Worm (Caenorhabditis elegans) whole organism, L1 larva: ENCODE measurements around the gene T13H10.2.

Experiments used
- C34B4.2 ChIP-seq: sonication (generic microtip); optimal IDR thresholded peaks from 2 replicates; lab custom pipeline; 2017; ENCODE audit warnings: mild to moderate bottlenecking, missing genetic modification characterization, missing compliant biosample characterization
- F16B12.6 ChIP-seq: fragments of 150-350 bp; optimal IDR thresholded peaks from 2 replicates; lab custom pipeline; 2014; ENCODE audit warnings: missing biosample characterization, missing genetic modification characterization
- ceh-63 ChIP-seq: fragments of 200-800 bp; sonication (Bioruptor generic); optimal IDR thresholded peaks from 2 replicates; lab custom pipeline; 2018; ENCODE audit warnings: mild to moderate bottlenecking, missing genetic modification characterization, missing compliant biosample characterization
- ceh-8 ChIP-seq: fragments of 200-800 bp; sonication (Bioruptor generic); optimal IDR thresholded peaks from 2 replicates; lab custom pipeline; 2018; ENCODE audit warnings: mild to moderate bottlenecking, missing genetic modification characterization, moderate library complexity, missing compliant biosample characterization
- dpl-1 ChIP-seq, 3 experiments: fragments of 150-350 bp in 2 of 3; sonication (generic microtip) in 1 of 3; optimal IDR thresholded peaks; 2 replicates each; lab custom pipeline; 2014 to 2017; ENCODE audit warnings: missing biosample characterization in 3 of 3, missing genetic modification characterization in 3 of 3, missing genetic modification reagents in 3 of 3
- efl-1 ChIP-seq, 4 experiments: fragments of 150-350 bp; optimal IDR thresholded peaks in 3 of 4; peaks in 1 of 4; 1 replicate in 1 of 4; 2 replicates in 3 of 4; lab custom pipeline; 2014; ENCODE audit warnings: missing biosample characterization in 2 of 4, missing genetic modification characterization in 2 of 4, missing genetic modification reagents in 2 of 4
- egl-13 ChIP-seq: sonication (generic microtip); optimal IDR thresholded peaks from 2 replicates; lab custom pipeline; 2016; ENCODE audit warnings: missing genotype, missing genetic modification reagents, missing genetic modification characterization, missing compliant biosample characterization
- egl-27 ChIP-seq, 2 experiments: fragments of 150-350 bp in 1 of 2; sonication (generic microtip); optimal IDR thresholded peaks; 3 replicates each; lab custom pipeline; 2017 to 2018; ENCODE audit warnings: missing biosample characterization in 2 of 2, missing genetic modification characterization in 2 of 2, missing genetic modification reagents in 2 of 2
- fkh-10 ChIP-seq: sonication (generic microtip); optimal IDR thresholded peaks from 2 replicates; lab custom pipeline; 2017; ENCODE audit warnings: missing biosample characterization, missing genetic modification reagents, missing genetic modification characterization
- fkh-4 ChIP-seq: sonication (generic microtip); optimal IDR thresholded peaks from 2 replicates; lab custom pipeline; 2016; ENCODE audit warnings: missing compliant biosample characterization, missing genetic modification characterization, borderline replicate concordance
- hlh-17 ChIP-seq: fragments of 200-800 bp; sonication (Bioruptor generic); optimal IDR thresholded peaks from 2 replicates; lab custom pipeline; 2018; ENCODE audit warnings: missing genetic modification characterization, mild to moderate bottlenecking, missing compliant biosample characterization, moderate library complexity, borderline replicate concordance
- hlh-4 ChIP-seq: sonication (generic microtip); optimal IDR thresholded peaks from 2 replicates; lab custom pipeline; 2016; ENCODE audit warnings: mild to moderate bottlenecking, missing genetic modification characterization, missing compliant biosample characterization
- hpl-2 ChIP-seq: fragments of 150-350 bp; optimal IDR thresholded peaks from 2 replicates; lab custom pipeline; 2014; ENCODE audit warnings: missing biosample characterization, missing genetic modification reagents, missing genetic modification characterization
- irx-1 ChIP-seq: sonication (generic microtip); optimal IDR thresholded peaks from 2 replicates; lab custom pipeline; 2016; ENCODE audit warnings: missing genetic modification characterization, missing compliant biosample characterization
- isw-1 ChIP-seq: fragments of 200-800 bp; sonication (Bioruptor generic); IDR thresholded peaks from 2 replicates; pipeline ENCODE4 v1.3.6; 2022; ENCODE audit warnings: missing genetic modification characterization, missing compliant biosample characterization
- jun-1 ChIP-seq: fragments of 150-350 bp; optimal IDR thresholded peaks from 2 replicates; lab custom pipeline; 2014; ENCODE audit warnings: missing biosample characterization, missing genetic modification reagents, missing genetic modification characterization
- lin-14 ChIP-seq: fragments of 200-800 bp; sonication (Bioruptor generic); optimal IDR thresholded peaks from 2 replicates; lab custom pipeline; 2018; ENCODE audit warnings: mild to moderate bottlenecking, missing genetic modification characterization, moderate library complexity, missing compliant biosample characterization
- lin-15B ChIP-seq: fragments of 150-350 bp; sonication (generic microtip); optimal IDR thresholded peaks from 3 replicates; lab custom pipeline; 2014; ENCODE audit warnings: missing biosample characterization, missing genetic modification characterization
- lin-35 ChIP-seq, 2 experiments: fragments of 150-350 bp; optimal IDR thresholded peaks; 2 replicates each; lab custom pipeline; 2014; ENCODE audit warnings: missing biosample characterization in 2 of 2, missing genetic modification characterization in 2 of 2, missing genetic modification reagents in 2 of 2
- lin-39 ChIP-seq: fragments of 150-350 bp; optimal IDR thresholded peaks from 2 replicates; lab custom pipeline; 2014; ENCODE audit warnings: missing biosample characterization, missing genetic modification reagents, missing genetic modification characterization
- lir-3 ChIP-seq: sonication (generic microtip); optimal IDR thresholded peaks from 2 replicates; lab custom pipeline; 2016; ENCODE audit warnings: mild to moderate bottlenecking, missing genetic modification characterization, moderate library complexity, missing compliant biosample characterization; ENCODE audit not compliant: poor library complexity
- lsy-2 ChIP-seq, 2 experiments: fragments of 150-350 bp; optimal IDR thresholded peaks; 2 replicates each; lab custom pipeline; 2014; ENCODE audit warnings: missing biosample characterization in 2 of 2, missing genetic modification characterization in 2 of 2
- mab-9 ChIP-seq: fragments of 200-800 bp; sonication (Bioruptor generic); IDR thresholded peaks from 2 replicates; pipeline ENCODE4 v1.3.6; 2022; ENCODE audit warnings: missing genetic modification reagents, missing genetic modification characterization, missing compliant biosample characterization
- mef-2 ChIP-seq: fragments of 150-350 bp; optimal IDR thresholded peaks from 2 replicates; lab custom pipeline; 2014; ENCODE audit warnings: missing biosample characterization, missing genetic modification characterization
- mep-1 ChIP-seq: fragments of 150-350 bp; optimal IDR thresholded peaks from 2 replicates; lab custom pipeline; 2014; ENCODE audit warnings: missing biosample characterization, missing genetic modification characterization
- nhr-11 ChIP-seq: fragments of 150-350 bp; optimal IDR thresholded peaks from 2 replicates; lab custom pipeline; 2014; ENCODE audit warnings: missing biosample characterization, missing genetic modification characterization
- nhr-20 ChIP-seq: sonication (generic microtip); optimal IDR thresholded peaks from 2 replicates; lab custom pipeline; 2016; ENCODE audit warnings: mild to moderate bottlenecking, missing genetic modification characterization, missing compliant biosample characterization
- nhr-237 ChIP-seq: fragments of 150-350 bp; optimal IDR thresholded peaks from 2 replicates; lab custom pipeline; 2014; ENCODE audit warnings: missing biosample characterization, missing genetic modification characterization
- nhr-47 ChIP-seq: sonication (generic microtip); optimal IDR thresholded peaks from 2 replicates; lab custom pipeline; 2016; ENCODE audit warnings: mild to moderate bottlenecking, missing genetic modification characterization, moderate library complexity, missing compliant biosample characterization
- nhr-71 ChIP-seq: sonication (generic microtip); optimal IDR thresholded peaks from 2 replicates; lab custom pipeline; 2016; ENCODE audit warnings: mild to moderate bottlenecking, missing genetic modification characterization, moderate library complexity, missing compliant biosample characterization
- nhr-77 ChIP-seq: fragments of 150-350 bp; optimal IDR thresholded peaks from 2 replicates; lab custom pipeline; 2014; ENCODE audit warnings: missing biosample characterization, missing genetic modification characterization
- nhr-84 ChIP-seq: sonication (generic microtip); optimal IDR thresholded peaks from 2 replicates; lab custom pipeline; 2017; ENCODE audit warnings: missing biosample characterization, missing genetic modification characterization
- nhr-90 ChIP-seq: sonication (generic microtip); optimal IDR thresholded peaks from 2 replicates; lab custom pipeline; 2016; ENCODE audit warnings: mild to moderate bottlenecking, missing genetic modification characterization, missing compliant biosample characterization; ENCODE audit not compliant: poor library complexity
- pax-3 ChIP-seq: fragments of 200-800 bp; sonication (Bioruptor generic); optimal IDR thresholded peaks from 2 replicates; lab custom pipeline; 2018; ENCODE audit warnings: mild to moderate bottlenecking, missing genetic modification characterization, moderate library complexity, missing compliant biosample characterization
- pqm-1 ChIP-seq: sonication (generic microtip); optimal IDR thresholded peaks from 3 replicates; lab custom pipeline; 2017; ENCODE audit warnings: missing biosample characterization, missing genetic modification characterization
- skn-1 ChIP-seq: fragments of 150-350 bp; optimal IDR thresholded peaks from 2 replicates; lab custom pipeline; 2014; ENCODE audit warnings: missing biosample characterization, missing genetic modification characterization
- snpc-4 ChIP-seq: fragments of 150-350 bp; optimal IDR thresholded peaks from 2 replicates; lab custom pipeline; 2014; ENCODE audit warnings: missing biosample characterization, missing genetic modification characterization
- snu-23 ChIP-seq: sonication (generic microtip); optimal IDR thresholded peaks from 2 replicates; lab custom pipeline; 2016; ENCODE audit warnings: missing genetic modification characterization, missing compliant biosample characterization
- tlp-1 ChIP-seq: fragments of 150-350 bp; optimal IDR thresholded peaks from 2 replicates; lab custom pipeline; 2014; ENCODE audit warnings: missing biosample characterization, missing genetic modification characterization
- unc-130 ChIP-seq: fragments of 150-350 bp; optimal IDR thresholded peaks from 2 replicates; lab custom pipeline; 2017; ENCODE audit warnings: missing biosample characterization, missing genetic modification characterization, inconsistent platforms
- unc-30 ChIP-seq: sonication (generic microtip); optimal IDR thresholded peaks from 2 replicates; lab custom pipeline; 2017; ENCODE audit warnings: missing biosample characterization, missing genetic modification characterization
- unc-86 ChIP-seq: sonication (generic microtip); optimal IDR thresholded peaks from 2 replicates; lab custom pipeline; 2016; ENCODE audit warnings: missing genetic modification characterization, missing compliant biosample characterization
- unc-98 ChIP-seq: fragments of 200-800 bp; sonication (Bioruptor generic); IDR thresholded peaks from 2 replicates; pipeline ENCODE4 v1.3.6; 2022; ENCODE audit warnings: missing genetic modification characterization, missing compliant biosample characterization
- xbp-1 ChIP-seq: sonication (generic microtip); optimal IDR thresholded peaks from 2 replicates; lab custom pipeline; 2016; ENCODE audit warnings: missing genetic modification characterization, missing compliant biosample characterization
- zag-1 ChIP-seq: fragments of 150-350 bp; optimal IDR thresholded peaks from 2 replicates; lab custom pipeline; 2014; ENCODE audit warnings: missing biosample characterization, missing genetic modification characterization
- zip-4 ChIP-seq: fragments of 200-800 bp; sonication (Bioruptor generic); optimal IDR thresholded peaks from 2 replicates; lab custom pipeline; 2018; ENCODE audit warnings: mild to moderate bottlenecking, missing genetic modification characterization, moderate library complexity, missing compliant biosample characterization
- ztf-11 ChIP-seq, 2 experiments: sonication (generic microtip); optimal IDR thresholded peaks; 2 replicates each; lab custom pipeline; 2016 to 2017; ENCODE audit warnings: missing genetic modification characterization in 2 of 2, missing biosample characterization in 1 of 2, missing compliant biosample characterization in 1 of 2

T13H10.2 gene

DNA sequence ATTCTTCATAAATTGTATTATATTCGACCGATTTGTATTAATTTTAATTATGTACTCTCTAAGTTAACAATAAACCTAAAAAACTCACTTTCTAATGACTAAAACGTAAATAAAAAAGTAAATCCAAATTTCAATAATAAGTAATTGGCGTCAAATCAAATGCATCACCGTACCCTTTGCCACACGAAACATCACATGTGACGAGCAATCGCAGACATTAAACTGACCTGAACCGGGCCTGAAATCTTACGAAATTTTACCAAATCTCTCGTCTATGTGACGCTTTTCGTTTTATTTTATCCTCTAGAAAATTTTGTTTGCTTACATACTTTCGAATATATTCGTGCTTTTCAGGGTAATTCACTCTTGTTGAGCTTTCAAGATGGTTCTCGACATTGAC, 39.3 kb downstream of the T13H10.2 start, which contains the start of the genes C47E12.2 and sars-1 (continued):
- no peak for TF ChIP-seq pax-3 (tag; lab: Kevin White, UChicago)
- no peak for TF ChIP-seq irx-1 (tag; lab: Kevin White, UChicago)
- TF ChIP-seq nhr-20 = no peak
- no peak for TF ChIP-seq unc-98 (GFP tag; lab: Robert Waterston, UW)
- TF ChIP-seq mep-1 = no peak
- no peak for TF ChIP-seq isw-1 (GFP tag; lab: Robert Waterston, UW)
- no peak for TF ChIP-seq unc-30 (tag; lab: Kevin White, UChicago)
- no peak for TF ChIP-seq jun-1 (tag; lab: Kevin White, UChicago)
- TF ChIP-seq efl-1 (optimal IDR thresholded peaks at IDR 0.05; lab: Kevin White, UChicago) = peak; percentile 37 to 44
- TF ChIP-seq efl-1 (GFP tag; optimal IDR thresholded peaks at IDR 0.05 in 1 of 2; lab: Kevin White, UChicago) = peak; percentile 27 to 94
- TF ChIP-seq hlh-17 = no peak
- TF ChIP-seq lin-39 (tag; lab: Kevin White, UChicago) = no peak
- no peak for TF ChIP-seq zag-1 (tag; lab: Kevin White, UChicago)
- peak; percentile 22 for TF ChIP-seq nhr-47 (tag; lab: Kevin White, UChicago)
- TF ChIP-seq zip-4 (GFP tag; lab: Kevin White, UChicago) = no peak
- TF ChIP-seq lin-14 (GFP tag; lab: Kevin White, UChicago) = no peak
- no peak for TF ChIP-seq nhr-237 (tag; lab: Kevin White, UChicago)
- no peak for TF ChIP-seq mab-9 (GFP tag; lab: Robert Waterston, UW)
- no peak for TF ChIP-seq egl-27 (tag; optimal IDR thresholded peaks at IDR 0.05; lab: Kevin White, UChicago)
- no peak for TF ChIP-seq xbp-1 (tag; lab: Kevin White, UChicago)
- no peak for TF ChIP-seq snpc-4
- TF ChIP-seq unc-86 (tag; lab: Kevin White, UChicago) = no peak
- TF ChIP-seq snu-23 (GFP tag; lab: Kevin White, UChicago) = peak; percentile 37
- TF ChIP-seq nhr-71 = peak; percentile 9
- no peak for TF ChIP-seq ztf-11 (tag; optimal IDR thresholded peaks at IDR 0.05; lab: Kevin White, UChicago)
- no peak for TF ChIP-seq nhr-11 (tag; lab: Kevin White, UChicago)
- TF ChIP-seq fkh-4 (tag; lab: Kevin White, UChicago) = no peak
- no peak for TF ChIP-seq lir-3 (tag; lab: Kevin White, UChicago)
- no peak for TF ChIP-seq C34B4.2 (tag; lab: Kevin White, UChicago)
- peak; percentile 20 for TF ChIP-seq lin-15B
- TF ChIP-seq pqm-1 (tag; lab: Kevin White, UChicago) = no peak
- no peak for TF ChIP-seq ceh-8 (GFP tag; lab: Kevin White, UChicago)
- TF ChIP-seq tlp-1 = no peak
- no peak for TF ChIP-seq mef-2 (tag; lab: Kevin White, UChicago)
- TF ChIP-seq unc-130 (tag; lab: Kevin White, UChicago) = no peak
- TF ChIP-seq F16B12.6 = peak; percentile 87
- TF ChIP-seq hpl-2 = no peak
- no peak for TF ChIP-seq nhr-84 (tag; lab: Kevin White, UChicago)
- peak in 2 of 3 experiments; percentile 11 to 46 for TF ChIP-seq dpl-1 (GFP tag; optimal IDR thresholded peaks at IDR 0.05; lab: Kevin White, UChicago)

- TF ChIP-seq nhr-11 (tag; lab: Kevin White, UChicago) (no peak), fkh-10 (no peak), nhr-84 (tag; lab: Kevin White, UChicago) (no peak), lin-39 (tag; lab: Kevin White, UChicago) (no peak), nhr-90 (tag; lab: Kevin White, UChicago) (no peak), skn-1 (tag; lab: Kevin White, UChicago) (no peak), nhr-77 (tag; lab: Kevin White, UChicago) (no peak), lin-35 (GFP tag; optimal IDR thresholded peaks at IDR 0.05; lab: Kevin White, UChicago) (no peak), hlh-17 (no peak), lin-14 (GFP tag; lab: Kevin White, UChicago) (no peak), unc-98 (GFP tag; lab: Robert Waterston, UW) (no peak), lsy-2 (tag; optimal IDR thresholded peaks at IDR 0.05; lab: Kevin White, UChicago) (no peak), egl-13 (tag; lab: Kevin White, UChicago) (no peak), ceh-63 (GFP tag; lab: Kevin White, UChicago) (no peak), hlh-4 (tag; lab: Kevin White, UChicago) (no peak), snpc-4 (no peak)
Measured at ce11 chrIV:10006792-10007191, 42.7 kb downstream of the T13H10.2 start, which contains the start of gene C47E12.13. C47E12.13 (minus strand) TSS chrIV:10006892.
